Worm (Caenorhabditis elegans) whole organism, midembryonic: Measurements from ENCODE around the gene C56E6.2.
A peak's percentile ranks its signal among the peaks of the same experiment; 100 is the strongest.

Experiments used
- T22C8.4 ChIP-seq: fragments of 200-800 bp; sonication (Bioruptor generic); IDR thresholded peaks from 2 replicates; pipeline ENCODE4 v1.3.6; 2022; ENCODE audit warnings: missing genetic modification characterization, missing compliant biosample characterization
- cog-1 ChIP-seq: sonication (generic microtip); optimal IDR thresholded peaks from 2 replicates; lab custom pipeline; 2016; ENCODE audit warnings: missing genetic modification characterization, missing compliant biosample characterization
- flt-1 ChIP-seq: fragments of 200-800 bp; sonication (Bioruptor generic); IDR thresholded peaks from 2 replicates; pipeline ENCODE4 v1.3.6; 2022; ENCODE audit warnings: missing genetic modification characterization, missing compliant biosample characterization
- klf-2 ChIP-seq: fragments of 200-800 bp; sonication (Bioruptor generic); conservative IDR thresholded peaks from 2 replicates; pipeline ENCODE4 v1.3.6; 2022; ENCODE audit warnings: missing genetic modification reagents, missing genetic modification characterization, missing compliant biosample characterization
- med-1 ChIP-seq: sonication (generic microtip); optimal IDR thresholded peaks from 2 replicates; lab custom pipeline; 2017; ENCODE audit warnings: missing genetic modification characterization, mild to moderate bottlenecking, missing compliant biosample characterization, antibody characterized with exemption, missing genetic modification reagents; ENCODE audit not compliant: insufficient read depth
- ref-1 ChIP-seq: fragments of 200-800 bp; sonication (Bioruptor generic); conservative IDR thresholded peaks from 2 replicates; pipeline ENCODE4 v1.3.6; 2022; ENCODE audit warnings: missing genetic modification reagents, missing genetic modification characterization, missing compliant biosample characterization
- tab-1 ChIP-seq: fragments of 200-800 bp; sonication (Bioruptor generic); IDR thresholded peaks from 2 replicates; pipeline ENCODE4 v1.3.6; 2022; ENCODE audit warnings: missing genetic modification characterization, missing compliant biosample characterization
- ztf-23 ChIP-seq: fragments of 200-800 bp; sonication (Bioruptor generic); IDR thresholded peaks from 2 replicates; pipeline ENCODE4 v1.3.6; 2022; ENCODE audit warnings: missing genetic modification reagents, missing genetic modification characterization, missing compliant biosample characterization
- ztf-29 ChIP-seq: fragments of 200-800 bp; sonication (Bioruptor generic); IDR thresholded peaks from 2 replicates; pipeline ENCODE4 v1.3.6; 2022; ENCODE audit warnings: missing genetic modification reagents, missing genetic modification characterization, missing compliant biosample characterization

Gene C56E6.2

DNA sequence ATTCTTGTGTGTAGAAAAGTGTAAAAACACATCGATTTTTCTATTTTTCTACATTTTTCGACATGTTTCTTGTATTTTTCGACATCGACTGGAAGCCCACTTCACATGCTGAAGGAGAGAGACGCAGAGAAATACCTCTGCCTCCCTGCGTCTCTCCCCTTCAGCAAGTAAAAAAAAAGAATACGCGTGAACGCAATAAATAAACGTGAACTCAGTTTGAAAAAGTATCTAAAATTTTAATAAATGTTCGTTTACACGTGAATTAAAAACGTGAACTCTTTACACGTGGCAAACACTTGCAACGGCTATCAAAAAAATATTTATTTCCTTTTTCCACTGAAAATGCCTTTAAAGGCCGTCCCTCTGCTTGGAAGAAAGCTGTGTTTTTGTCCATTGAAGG is 21.9 kb upstream of the C56E6.2 start, which contains the start of gene R05G9.1:
Gene R05G9.1 (plus strand): TSS at position 343 of the 400 bp plus-strand sequence.
- TF ChIP-seq tab-1 (GFP tag; lab: Robert Waterston, UW) (no peak), flt-1 (GFP tag; lab: Robert Waterston, UW) (no peak), ref-1 (no peak), T22C8.4 (GFP tag; lab: Robert Waterston, UW) (no peak)

ce11 chrII:6513357-6513756 is 11.4 kb upstream of the C56E6.2 start:
- TF ChIP-seq cog-1 (tag; lab: Kevin White, UChicago) (no peak), flt-1 (GFP tag; lab: Robert Waterston, UW) (no peak), ref-1 (no peak), klf-2 (GFP tag; lab: Robert Waterston, UW) (no peak), ztf-23 (no peak), T22C8.4 (GFP tag; lab: Robert Waterston, UW) (no peak), ztf-29 (GFP tag; lab: Robert Waterston, UW) (no peak), tab-1 (GFP tag; lab: Robert Waterston, UW) (no peak), med-1 (GFP tag; lab: Kevin White, UChicago) (no peak)

DNA sequence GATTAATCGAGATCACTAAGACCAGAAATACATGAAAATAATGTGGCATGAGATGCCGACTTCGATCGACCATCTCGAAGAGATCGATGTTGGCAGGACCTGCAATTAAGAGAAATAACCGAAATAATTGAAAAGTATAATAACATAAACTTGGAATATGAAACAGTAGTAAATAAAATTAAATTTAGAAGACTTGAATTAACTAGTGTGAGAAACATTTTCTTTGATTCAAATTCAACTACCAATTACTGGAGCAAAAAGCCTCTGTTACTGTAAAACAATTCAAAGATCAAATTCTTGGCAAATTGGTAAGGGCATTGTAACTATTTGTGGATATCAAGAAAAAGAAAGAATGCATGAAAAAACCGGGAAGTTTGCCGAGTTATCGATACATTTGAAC is 10.8 kb upstream of the C56E6.2 start, which contains the start of gene R05G9R.1:
Gene R05G9R.1 (minus strand): TSS at position 101 of the 400 bp plus-strand sequence.
- TF ChIP-seq cog-1 (tag; lab: Kevin White, UChicago), result no peak

DNA sequence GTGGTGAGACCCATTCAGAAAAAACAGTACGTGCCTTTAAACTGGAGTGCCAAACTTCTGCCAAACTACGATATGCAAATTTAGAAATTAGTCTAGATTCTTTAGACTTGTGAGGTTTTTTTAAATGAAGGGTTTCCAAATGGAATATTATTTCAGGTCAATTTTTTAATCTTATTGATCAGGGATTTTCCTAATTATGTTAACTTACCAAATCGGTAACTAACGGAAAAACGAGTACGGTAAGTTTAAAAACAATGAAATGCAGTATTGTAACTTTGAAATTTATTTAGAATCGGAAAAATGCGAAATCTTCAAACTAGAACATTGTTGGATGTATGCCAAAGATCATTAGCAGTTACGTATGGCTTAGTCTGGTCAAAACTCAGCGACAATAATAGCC is 8.5 kb upstream of the C56E6.2 start, which contains the start of gene C56E6.7:
Gene C56E6.7 (plus strand): TSS at position 301 of the 400 bp plus-strand sequence.
- no peak for TF ChIP-seq ztf-29 (GFP tag; lab: Robert Waterston, UW)

DNA sequence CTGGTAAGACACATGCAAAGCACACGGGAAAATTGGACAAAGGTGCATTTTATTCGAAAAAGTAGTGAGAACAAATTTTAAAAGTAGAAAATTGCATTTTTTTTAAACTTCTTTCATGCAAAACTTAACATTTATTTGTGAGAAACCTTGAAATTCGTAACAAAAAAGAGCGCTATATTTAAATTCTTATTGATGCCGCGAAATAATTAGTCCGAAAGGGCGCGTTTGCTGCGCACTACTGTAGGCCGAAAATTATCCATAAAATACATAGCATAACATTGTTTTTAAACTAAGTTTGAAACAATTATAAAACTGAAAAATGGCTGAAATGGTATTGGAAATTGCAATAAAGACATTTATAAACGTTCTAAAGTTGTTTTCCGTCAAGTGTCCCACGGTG is 5.0 kb upstream of the C56E6.2 start:
- TF ChIP-seq ref-1 (no peak), ztf-23 (no peak), cog-1 (tag; lab: Kevin White, UChicago) (no peak)

ce11 chrII:6520103-6520502 is 4.6 kb upstream of the C56E6.2 start:
- TF ChIP-seq klf-2 (GFP tag; lab: Robert Waterston, UW), result no peak
- TF ChIP-seq ztf-23, result no peak
- no peak for TF ChIP-seq flt-1 (GFP tag; lab: Robert Waterston, UW)
- no peak for TF ChIP-seq med-1 (GFP tag; lab: Kevin White, UChicago)
- TF ChIP-seq T22C8.4 (GFP tag; lab: Robert Waterston, UW), result no peak
- TF ChIP-seq ref-1, result no peak
- no peak for TF ChIP-seq cog-1 (tag; lab: Kevin White, UChicago)

- no peak for TF ChIP-seq T22C8.4 (GFP tag; lab: Robert Waterston, UW)
- no peak for TF ChIP-seq med-1 (GFP tag; lab: Kevin White, UChicago)
- TF ChIP-seq ztf-23, result no peak
- TF ChIP-seq flt-1 (GFP tag; lab: Robert Waterston, UW), result no peak
- TF ChIP-seq ztf-29 (GFP tag; lab: Robert Waterston, UW), result no peak
- no peak for TF ChIP-seq cog-1 (tag; lab: Kevin White, UChicago)
- TF ChIP-seq tab-1 (GFP tag; lab: Robert Waterston, UW), result no peak
- TF ChIP-seq ref-1, result no peak
- no peak for TF ChIP-seq klf-2 (GFP tag; lab: Robert Waterston, UW)
Measured at ce11 chrII:6521316-6521715, 3.4 kb upstream of the C56E6.2 start, which contains the start of gene toe-2. Gene toe-2 (minus strand): TSS chrII:6521385.

DNA sequence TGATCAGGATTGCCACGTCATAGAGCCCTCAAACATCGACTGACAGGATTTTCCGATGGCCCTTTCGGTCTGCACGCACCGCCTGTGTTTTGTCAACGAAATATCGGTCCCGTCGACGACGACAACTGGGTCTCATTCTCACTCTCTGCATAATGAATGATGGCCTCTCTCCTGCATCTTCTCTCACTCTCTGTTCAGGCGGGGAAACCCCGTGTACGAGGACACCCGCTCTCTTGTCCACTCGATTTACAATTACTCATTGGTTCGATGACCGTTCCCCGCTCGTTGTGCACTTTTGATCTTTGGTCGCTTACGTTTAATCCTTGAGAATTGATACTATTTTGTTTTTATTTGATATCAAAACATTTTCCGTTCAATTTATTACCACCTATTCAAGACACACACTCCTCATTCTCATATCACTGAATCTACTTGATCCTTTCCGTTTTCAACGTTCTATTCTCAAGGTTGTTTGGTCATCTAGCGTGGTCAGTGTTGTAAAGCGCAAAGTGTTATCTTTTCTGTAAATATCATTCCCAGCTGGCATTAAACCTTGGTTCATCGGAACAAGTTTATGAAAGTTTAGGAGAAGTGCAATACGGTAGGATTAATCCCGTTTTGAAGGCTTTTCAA is 2.0 kb upstream of the C56E6.2 start:
- peak; percentile 51 for TF ChIP-seq cog-1 (tag; lab: Kevin White, UChicago)
- no peak for TF ChIP-seq ztf-29 (GFP tag; lab: Robert Waterston, UW)
- TF ChIP-seq ztf-23, result 0 out of 2 replicates have a peak, but pooled peaks have one; percentile 69
- no peak for TF ChIP-seq ref-1
- no peak for TF ChIP-seq med-1 (GFP tag; lab: Kevin White, UChicago)
- TF ChIP-seq flt-1 (GFP tag; lab: Robert Waterston, UW), result peak; percentile 70
- TF ChIP-seq klf-2 (GFP tag; lab: Robert Waterston, UW), result no peak
- 0 out of 2 replicates have a peak, but pooled peaks have one; percentile 47 for TF ChIP-seq tab-1 (GFP tag; lab: Robert Waterston, UW)

ce11 chrII:6523940-6524339 is 787 bp upstream of the C56E6.2 start:
- TF ChIP-seq flt-1 (GFP tag; lab: Robert Waterston, UW) (no peak), T22C8.4 (GFP tag; lab: Robert Waterston, UW) (no peak), ztf-23 (no peak), tab-1 (GFP tag; lab: Robert Waterston, UW) (no peak), ref-1 (no peak), klf-2 (GFP tag; lab: Robert Waterston, UW) (no peak), med-1 (GFP tag; lab: Kevin White, UChicago) (no peak), cog-1 (tag; lab: Kevin White, UChicago) (no peak), ztf-29 (GFP tag; lab: Robert Waterston, UW) (no peak)

DNA sequence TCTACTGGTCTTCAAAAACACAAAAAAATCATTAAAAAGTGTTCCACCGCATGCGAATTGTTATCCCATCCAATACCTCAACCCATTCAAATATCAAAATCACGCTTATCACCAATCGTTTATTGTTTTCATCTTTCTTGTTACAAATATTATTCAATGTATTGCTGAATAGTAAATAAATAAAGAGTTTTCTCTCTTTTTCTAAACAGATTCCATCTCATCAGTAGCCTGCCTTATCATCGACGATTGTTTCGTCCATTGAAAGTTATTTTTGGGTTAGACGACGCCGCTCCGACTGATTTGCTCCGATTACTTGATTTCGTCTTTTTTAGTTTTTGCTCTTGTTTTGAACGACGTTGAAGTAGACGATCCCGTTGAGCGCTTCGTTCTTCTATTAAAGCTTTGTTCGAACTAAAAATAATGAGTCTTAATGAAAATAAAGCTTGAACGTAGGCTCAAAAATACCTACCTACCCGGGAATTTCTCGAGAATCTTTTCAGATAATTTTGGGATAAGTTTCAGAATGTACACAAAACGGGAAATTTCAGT is 1.5 kb downstream of the C56E6.2 start:
- TF ChIP-seq tab-1 (GFP tag; lab: Robert Waterston, UW), result no peak
- TF ChIP-seq ref-1, result no peak
- TF ChIP-seq med-1 (GFP tag; lab: Kevin White, UChicago), result no peak
- TF ChIP-seq ztf-23, result no peak
- TF ChIP-seq klf-2 (GFP tag; lab: Robert Waterston, UW), result no peak
- no peak for TF ChIP-seq T22C8.4 (GFP tag; lab: Robert Waterston, UW)
- no peak for TF ChIP-seq cog-1 (tag; lab: Kevin White, UChicago)
- TF ChIP-seq flt-1 (GFP tag; lab: Robert Waterston, UW), result no peak
- TF ChIP-seq ztf-29 (GFP tag; lab: Robert Waterston, UW), result no peak
